Worm (Caenorhabditis elegans): ENCODE measurements around the gene F47D12.6.

Gene F47D12.6

DNA sequence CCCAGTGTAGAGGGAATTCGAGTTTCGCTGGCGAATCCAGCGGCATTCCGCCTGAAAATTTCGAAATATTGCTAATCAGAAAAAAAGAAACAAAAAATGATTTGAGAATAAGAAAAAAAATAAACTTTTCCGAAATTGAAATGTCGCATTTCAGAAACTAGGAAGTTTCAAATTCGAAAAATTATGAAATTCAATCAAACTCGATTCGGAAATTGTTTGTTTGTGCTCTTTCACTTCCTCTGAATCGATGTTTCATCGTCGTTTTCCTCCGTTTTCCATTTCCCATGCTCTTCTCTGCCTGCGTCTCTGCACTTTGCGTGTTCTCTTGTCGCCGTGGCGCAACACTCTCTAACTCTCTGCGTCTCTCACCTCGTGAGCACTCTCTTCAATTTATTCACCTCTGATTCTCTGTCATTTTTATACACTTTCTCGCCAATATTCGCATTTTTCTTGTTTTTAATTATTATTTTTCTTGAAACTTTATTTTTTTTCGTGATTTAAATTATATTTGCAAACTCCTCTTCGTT lies 8.7 kb downstream of the F47D12.6 start, which contains the start of gene C18F10.7 (continued):
- peak; percentile 71 for TF ChIP-seq egl-13 (tag; optimal IDR thresholded peaks at IDR 0.05)
- TF ChIP-seq C16A3.4 (tag; optimal IDR thresholded peaks at IDR 0.05): peak; percentile 35
- peak; percentile 16 for TF ChIP-seq F16B12.6 (tag; optimal IDR thresholded peaks at IDR 0.05)

DNA sequence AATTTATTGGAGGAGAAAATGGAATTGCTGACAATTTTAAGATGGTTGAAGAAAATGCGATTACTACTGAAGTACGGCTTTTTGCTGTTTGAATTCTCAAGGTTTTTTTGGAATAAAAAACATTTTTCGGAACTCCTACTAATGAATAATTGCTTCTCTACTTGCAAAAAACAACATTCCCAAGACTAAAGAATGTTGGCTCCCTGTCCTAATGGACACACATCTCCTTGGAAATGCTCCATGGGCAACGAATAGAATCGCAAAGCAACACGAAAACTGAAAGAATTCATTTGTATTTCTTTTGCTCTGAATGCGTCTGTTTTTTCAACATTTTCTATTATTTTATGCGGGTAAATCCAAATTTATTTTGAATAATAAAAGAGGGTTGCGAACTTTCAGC lies 14.2 kb downstream of the F47D12.6 start, which contains the start of gene C18F10.2:
C18F10.2 (plus strand) TSS at position 301 of the 400 bp plus-strand sequence.
- TF ChIP-seq unc-86 (tag; optimal IDR thresholded peaks at IDR 0.05) (no peak), pqm-1 (tag; optimal IDR thresholded peaks at IDR 0.05) (no peak), F16B12.6 (tag; optimal IDR thresholded peaks at IDR 0.05) (no peak), nhr-20 (tag; optimal IDR thresholded peaks at IDR 0.05) (no peak), hpl-2 (GFP tag; optimal IDR thresholded peaks at IDR 0.05) (no peak), nhr-85 (tag) (no peak), nhr-19 (GFP tag; conservative IDR thresholded peaks at IDR 0.05) (no peak), nhr-47 (tag; optimal IDR thresholded peaks at IDR 0.05) (no peak), xbp-1 (tag; optimal IDR thresholded peaks at IDR 0.05) (no peak), unc-30 (tag; optimal IDR thresholded peaks at IDR 0.05) (no peak), ceh-82 (tag; optimal IDR thresholded peaks at IDR 0.05) (no peak), efl-3 (GFP tag; optimal IDR thresholded peaks at IDR 0.05) (no peak), ama-1 (optimal IDR thresholded peaks at IDR 0.05) (no peak), lsy-2 (tag; optimal IDR thresholded peaks at IDR 0.05) (no peak)

DNA sequence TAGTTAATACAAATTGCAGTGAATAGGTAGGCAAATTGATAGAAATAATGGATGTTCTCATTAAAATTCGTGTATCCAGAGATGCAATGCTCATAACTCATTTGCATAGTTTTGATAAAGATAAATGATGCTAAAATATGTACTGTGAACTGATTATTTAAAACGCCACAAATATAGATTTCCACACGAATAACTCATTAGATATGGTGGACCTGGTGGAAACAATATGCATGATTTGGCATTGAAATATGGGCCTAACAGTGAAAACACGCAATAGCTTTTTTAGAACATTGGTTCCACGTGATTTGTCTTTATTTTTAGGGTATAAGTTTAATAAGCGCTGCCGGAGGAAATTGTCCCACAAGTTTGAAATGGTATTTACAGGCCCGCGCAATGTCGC lies 16.8 kb downstream of the F47D12.6 start, which contains the start of gene srg-3:
srg-3 (minus strand) TSS at position 101 of the 400 bp plus-strand sequence.
- TF ChIP-seq mdl-1 (tag; optimal IDR thresholded peaks at IDR 0.05): no peak
- TF ChIP-seq lin-13 (GFP tag; optimal IDR thresholded peaks at IDR 0.05): no peak
- no peak for TF ChIP-seq nhr-76 (tag; optimal IDR thresholded peaks at IDR 0.05)
- no peak for TF ChIP-seq ama-1 (optimal IDR thresholded peaks at IDR 0.05)
- no peak for TF ChIP-seq lir-3 (tag; optimal IDR thresholded peaks at IDR 0.05; ENCODE audit: poor library complexity)
- TF ChIP-seq mab-9 (GFP tag; IDR thresholded peaks at IDR 0.05): no peak
- no peak for TF ChIP-seq aha-1 (tag; optimal IDR thresholded peaks at IDR 0.05)
- no peak for TF ChIP-seq egl-13 (tag; optimal IDR thresholded peaks at IDR 0.05)
- TF ChIP-seq nhr-71 (tag; optimal IDR thresholded peaks at IDR 0.05): no peak
- TF ChIP-seq ztf-11 (tag; optimal IDR thresholded peaks at IDR 0.05): no peak
- no peak for TF ChIP-seq fos-1 (tag; optimal IDR thresholded peaks at IDR 0.05)
- no peak for TF ChIP-seq skn-1 (tag; optimal IDR thresholded peaks at IDR 0.05)
- TF ChIP-seq nhr-237 (tag; optimal IDR thresholded peaks at IDR 0.05): no peak
- no peak for TF ChIP-seq ceh-88 (GFP tag; IDR thresholded peaks at IDR 0.05)
- no peak for TF ChIP-seq efl-3 (GFP tag; optimal IDR thresholded peaks at IDR 0.05)
- no peak for TF ChIP-seq hpl-2 (GFP tag; optimal IDR thresholded peaks at IDR 0.05)
- TF ChIP-seq irx-1 (tag; optimal IDR thresholded peaks at IDR 0.05): no peak
- no peak for TF ChIP-seq sptf-1 (tag; optimal IDR thresholded peaks at IDR 0.05)

DNA sequence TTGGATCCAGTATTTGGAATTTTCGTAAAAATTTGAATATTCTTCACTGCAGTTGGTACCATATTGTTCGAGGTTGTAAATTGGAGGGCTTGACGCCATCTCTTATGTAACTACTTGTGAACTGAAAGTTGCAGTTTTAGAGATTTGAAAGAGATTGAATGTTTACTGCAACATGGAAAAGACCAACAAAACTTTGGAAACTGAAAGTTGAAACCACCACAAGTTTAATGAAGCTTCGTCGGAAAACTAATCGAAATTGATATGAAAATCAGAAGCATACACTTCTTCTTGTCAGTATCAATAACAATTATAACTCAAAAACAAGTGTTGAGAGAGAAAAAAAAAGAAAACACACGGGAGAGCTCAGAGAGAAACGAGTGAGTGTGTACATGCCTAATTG lies 19.0 kb downstream of the F47D12.6 start, which contains the start of gene srg-7:
srg-7 (minus strand) TSS at position 101 of the 400 bp plus-strand sequence.
- TF ChIP-seq fkh-8 (tag; optimal IDR thresholded peaks at IDR 0.05) (no peak), ceh-90 (tag; optimal IDR thresholded peaks at IDR 0.05) (no peak), efl-1 (optimal IDR thresholded peaks at IDR 0.05) (no peak), efl-1 (GFP tag; optimal IDR thresholded peaks at IDR 0.05 in 1 of 2) (no peak), ceh-82 (tag; optimal IDR thresholded peaks at IDR 0.05) (no peak)

DNA sequence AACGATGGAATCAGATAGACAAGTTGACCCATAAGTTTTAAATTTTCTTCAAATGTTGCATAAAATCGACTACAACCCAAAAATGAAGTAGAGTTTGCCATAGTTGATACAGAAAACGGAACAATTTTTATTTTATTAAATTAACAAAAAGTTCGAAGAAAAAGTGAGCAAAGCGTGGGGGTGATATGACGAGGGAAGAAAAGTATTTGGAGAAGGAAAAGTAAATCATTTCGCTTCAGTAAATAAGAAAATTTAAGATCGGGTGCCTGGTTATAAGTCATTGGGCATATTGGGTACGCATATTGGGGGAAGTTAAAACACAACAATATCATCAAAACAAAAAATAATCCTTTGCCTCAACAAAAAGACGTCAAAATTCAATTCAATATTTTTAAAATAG lies 21.2 kb downstream of the F47D12.6 start, which contains the start of gene srg-6:
srg-6 (minus strand) TSS at position 101 of the 400 bp plus-strand sequence.
- TF ChIP-seq efl-1 (optimal IDR thresholded peaks at IDR 0.05) (no peak), efl-1 (GFP tag; optimal IDR thresholded peaks at IDR 0.05 in 1 of 2) (no peak), sox-4 (tag; optimal IDR thresholded peaks at IDR 0.05) (no peak), lin-35 (GFP tag; optimal IDR thresholded peaks at IDR 0.05) (no peak), nhr-77 (tag; optimal IDR thresholded peaks at IDR 0.05) (no peak), Y116A8C.19 (tag; optimal IDR thresholded peaks at IDR 0.05; ENCODE audit: borderline replicate concordance) (no peak), hpl-2 (GFP tag; optimal IDR thresholded peaks at IDR 0.05) (no peak), F16B12.6 (tag; optimal IDR thresholded peaks at IDR 0.05) (no peak)
